Worm (Caenorhabditis elegans): Measurements from ENCODE around the gene T04F3.4.

Gene T04F3.4

DNA sequence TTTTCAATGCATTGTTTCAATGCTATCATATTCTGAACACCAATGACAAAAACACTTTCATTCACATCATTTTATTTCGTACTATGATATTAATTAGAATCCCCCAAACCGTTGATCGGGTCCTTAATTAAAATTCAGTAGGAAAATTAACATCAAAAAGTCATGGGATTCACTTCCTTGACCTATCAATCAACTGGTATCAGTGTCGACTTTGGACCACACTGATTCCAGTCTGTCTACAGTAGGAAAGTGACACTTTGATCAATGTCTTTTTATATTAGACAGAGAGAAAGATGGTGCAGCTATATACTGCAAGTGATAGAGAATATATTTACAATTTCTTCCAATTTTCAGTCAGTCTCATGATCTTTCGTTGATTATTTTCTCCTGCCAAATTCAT lies 33.5 kb upstream of the T04F3.4 start:
- peak; percentile 1 for TF ChIP-seq lir-3 (tag; optimal IDR thresholded peaks at IDR 0.05; ENCODE audit: poor library complexity)
- peak; percentile 28 for TF ChIP-seq blmp-1 (tag; optimal IDR thresholded peaks at IDR 0.05)
- peak; percentile 30 for TF ChIP-seq snu-23 (GFP tag; optimal IDR thresholded peaks at IDR 0.05)
- peak; percentile 34 for TF ChIP-seq lin-14 (GFP tag; optimal IDR thresholded peaks at IDR 0.05)
- peak; percentile 91 for TF ChIP-seq nhr-85 (tag)
- TF ChIP-seq elt-3 (tag; optimal IDR thresholded peaks at IDR 0.05): peak in 5 of 6 experiments; percentile 30 to 90 (median 51)
- peak; percentile 39 for TF ChIP-seq unc-130 (tag; optimal IDR thresholded peaks at IDR 0.05)
- 0 out of 2 replicates have a peak, but pooled peaks have one; percentile 18 for TF ChIP-seq grh-1 (GFP tag; IDR thresholded peaks at IDR 0.05)
- no peak for TF ChIP-seq rnt-1 (tag; optimal IDR thresholded peaks at IDR 0.05)
- TF ChIP-seq lin-35 (GFP tag; optimal IDR thresholded peaks at IDR 0.05): peak in 1 of 2 experiments; percentile 31
- TF ChIP-seq nhr-19 (GFP tag; conservative IDR thresholded peaks at IDR 0.05): peak; percentile 46
- TF ChIP-seq tbx-2 (tag; optimal IDR thresholded peaks at IDR 0.05): peak; percentile 51
- TF ChIP-seq nhr-47 (tag; optimal IDR thresholded peaks at IDR 0.05): no peak
- TF ChIP-seq nhr-20 (tag; optimal IDR thresholded peaks at IDR 0.05): peak; percentile 60
- peak; percentile 59 for TF ChIP-seq nhr-71 (tag; optimal IDR thresholded peaks at IDR 0.05)
- no peak for TF ChIP-seq nhr-237 (tag; optimal IDR thresholded peaks at IDR 0.05)
- no peak for TF ChIP-seq nhr-11 (tag; optimal IDR thresholded peaks at IDR 0.05)
- peak in 1 of 2 experiments; percentile 58 for TF ChIP-seq lsy-2 (tag; optimal IDR thresholded peaks at IDR 0.05)
- TF ChIP-seq zip-4 (GFP tag; optimal IDR thresholded peaks at IDR 0.05): no peak

DNA sequence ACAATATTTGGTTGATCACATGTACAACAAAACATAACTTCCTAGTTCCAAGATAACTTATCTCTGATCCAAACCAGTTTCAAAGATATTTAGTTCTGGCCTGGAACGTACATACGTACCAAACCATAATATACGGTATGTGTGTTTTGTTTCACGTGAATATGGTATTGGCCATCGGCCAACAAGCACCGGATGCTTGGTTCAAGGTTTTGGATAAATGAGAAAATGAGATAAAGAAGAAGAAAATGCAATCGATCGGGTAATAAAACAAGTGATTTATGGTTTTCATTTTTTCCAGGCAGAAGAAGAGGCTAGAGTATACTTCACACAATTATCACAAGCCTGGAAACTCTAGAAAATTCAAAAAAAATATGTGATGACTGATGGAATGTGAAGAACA lies 32.5 kb upstream of the T04F3.4 start:
- TF ChIP-seq nhr-85 (tag) (peak; percentile 89), mdl-1 (tag; optimal IDR thresholded peaks at IDR 0.05) (peak in 1 of 2 experiments; percentile 29), zag-1 (tag; optimal IDR thresholded peaks at IDR 0.05) (no peak), grh-1 (GFP tag; IDR thresholded peaks at IDR 0.05) (peak; percentile 64), tlp-1 (tag; optimal IDR thresholded peaks at IDR 0.05) (no peak), fkh-8 (tag; optimal IDR thresholded peaks at IDR 0.05) (no peak), hlh-4 (tag; optimal IDR thresholded peaks at IDR 0.05) (no peak), blmp-1 (tag; optimal IDR thresholded peaks at IDR 0.05) (peak; percentile 73), snu-23 (GFP tag; optimal IDR thresholded peaks at IDR 0.05) (peak; percentile 32), nhr-71 (tag; optimal IDR thresholded peaks at IDR 0.05) (peak; percentile 68), mef-2 (tag; optimal IDR thresholded peaks at IDR 0.05) (no peak), nhr-84 (tag; optimal IDR thresholded peaks at IDR 0.05) (no peak), nhr-11 (tag; optimal IDR thresholded peaks at IDR 0.05) (no peak), elt-3 (tag; optimal IDR thresholded peaks at IDR 0.05) (peak in 2 of 6 experiments; percentile 75 to 87), C04F5.9 (tag; optimal IDR thresholded peaks at IDR 0.05) (no peak), nhr-90 (tag; optimal IDR thresholded peaks at IDR 0.05; ENCODE audit: poor library complexity) (peak; percentile 43), lsy-2 (tag; optimal IDR thresholded peaks at IDR 0.05) (peak in 1 of 2 experiments; percentile 11), unc-98 (GFP tag; IDR thresholded peaks at IDR 0.05) (no peak), lin-14 (GFP tag; optimal IDR thresholded peaks at IDR 0.05) (peak; percentile 51), sox-4 (tag; optimal IDR thresholded peaks at IDR 0.05) (no peak), ceh-88 (GFP tag; IDR thresholded peaks at IDR 0.05) (no peak), F16B12.6 (tag; optimal IDR thresholded peaks at IDR 0.05) (no peak), skn-1 (tag; optimal IDR thresholded peaks at IDR 0.05) (no peak), vab-15 (tag; optimal IDR thresholded peaks at IDR 0.05) (no peak), hlh-17 (GFP tag; optimal IDR thresholded peaks at IDR 0.05; ENCODE audit: borderline replicate concordance) (no peak), ceh-63 (GFP tag; optimal IDR thresholded peaks at IDR 0.05) (no peak), alr-1 (tag; optimal IDR thresholded peaks at IDR 0.05; ENCODE audit: borderline replicate concordance) (no peak), nhr-19 (GFP tag; conservative IDR thresholded peaks at IDR 0.05) (peak; percentile 38), nhr-76 (tag; optimal IDR thresholded peaks at IDR 0.05) (no peak), ces-1 (GFP tag; optimal IDR thresholded peaks at IDR 0.05) (no peak), unc-86 (tag; optimal IDR thresholded peaks at IDR 0.05) (no peak), tbx-2 (tag; optimal IDR thresholded peaks at IDR 0.05) (peak; percentile 13), nhr-28 (tag; optimal IDR thresholded peaks at IDR 0.05) (no peak), egl-13 (tag; optimal IDR thresholded peaks at IDR 0.05) (no peak), C16A3.4 (tag; optimal IDR thresholded peaks at IDR 0.05) (peak; percentile 4), ceh-8 (GFP tag; optimal IDR thresholded peaks at IDR 0.05) (no peak), sup-37 (GFP tag; optimal IDR thresholded peaks at IDR 0.05) (no peak), nhr-20 (tag; optimal IDR thresholded peaks at IDR 0.05) (peak; percentile 76), rnt-1 (tag; optimal IDR thresholded peaks at IDR 0.05) (no peak), efl-3 (GFP tag; optimal IDR thresholded peaks at IDR 0.05) (no peak)
